Fruit fly (Drosophila melanogaster): ENCODE results near the gene CG31459.
A peak's percentile ranks its signal among the peaks of the same experiment; 100 is the strongest.

DNA sequence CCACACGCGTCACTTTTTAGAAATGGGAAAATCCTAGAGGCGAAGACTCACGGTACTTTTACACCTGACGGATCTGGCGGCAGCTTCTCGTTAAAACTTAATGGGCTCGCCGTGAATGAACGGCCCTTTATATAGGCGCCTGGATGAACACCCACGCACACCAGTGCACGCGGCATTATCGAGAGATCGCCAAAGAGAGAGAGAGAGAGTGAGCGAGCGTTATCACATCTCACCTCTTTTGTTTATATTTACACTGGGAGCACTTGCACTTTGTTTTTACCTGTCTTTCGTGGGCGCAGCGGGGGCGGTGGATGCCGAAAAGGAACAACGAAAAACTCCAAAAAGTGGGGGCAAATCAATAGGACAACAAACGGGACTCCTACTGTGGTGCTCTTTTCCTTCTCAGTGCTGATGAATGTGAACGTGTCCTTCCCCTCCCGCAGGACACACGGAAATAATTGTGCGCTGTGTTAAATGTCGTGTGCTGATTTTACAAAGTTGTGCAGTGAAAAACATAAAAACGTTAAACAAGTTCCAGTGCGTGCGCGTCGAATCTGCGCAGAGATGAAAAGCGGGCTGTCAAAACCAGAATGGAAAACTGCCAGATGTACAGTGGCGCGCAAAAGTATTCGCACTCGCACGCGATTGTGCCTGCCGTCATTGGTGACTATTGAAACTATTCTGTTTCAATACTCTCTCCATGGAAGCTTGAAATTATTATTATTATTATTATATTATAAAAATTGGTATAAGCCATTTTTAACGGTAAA lies 34.7 kb downstream of the CG31459 start, which contains the start of gene Mrp5:
- TF ChIP-seq psq (optimal IDR thresholded peaks at IDR 0.05) (no peak), pan (optimal IDR thresholded peaks at IDR 0.05) (no peak), EcR (GFP tag; optimal IDR thresholded peaks at IDR 0.05) (no peak), CG8478 (optimal IDR thresholded peaks at IDR 0.05) (no peak), Dll (optimal IDR thresholded peaks at IDR 0.05) (peak; percentile 75)

Measured in whole organism.